Worm (Caenorhabditis elegans): ENCODE results near the gene dyf-3.

The dyf-3 gene

DNA sequence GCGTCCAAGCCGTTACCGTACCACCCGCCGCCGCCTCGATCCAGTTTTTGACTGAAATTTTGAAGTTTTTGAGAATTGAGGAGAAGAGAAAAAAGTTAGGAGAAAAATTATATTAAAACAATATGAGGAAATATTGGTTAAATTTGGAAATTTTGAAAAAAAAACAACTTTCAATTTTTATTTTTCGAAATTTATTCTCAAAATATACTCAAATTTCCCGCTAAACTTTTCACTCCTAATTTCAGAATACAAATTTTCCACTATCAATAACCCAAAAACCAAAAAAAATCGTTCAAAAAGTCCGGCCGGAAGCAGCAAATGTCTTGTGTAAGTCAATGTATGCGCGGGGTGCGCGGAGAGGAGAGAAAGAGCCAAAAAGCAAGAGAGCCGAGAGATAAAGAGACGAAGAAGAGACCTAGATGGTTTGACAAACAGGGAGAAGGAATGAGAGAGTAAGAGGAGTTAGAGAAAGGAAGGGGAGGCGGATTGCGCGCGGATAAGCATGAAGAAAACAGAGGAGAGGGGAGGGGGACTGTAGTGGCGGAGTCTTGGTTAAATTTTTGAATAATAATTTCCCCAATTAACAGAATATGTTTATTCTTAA lies 49.0 kb downstream of the dyf-3 start, which contains the start of gene elks-1 (continued):
- TF ChIP-seq snpc-4 (tag; optimal IDR thresholded peaks at IDR 0.05) (no peak), ceh-39 (tag; optimal IDR thresholded peaks at IDR 0.05) (peak; percentile 5), lsy-2 (tag; optimal IDR thresholded peaks at IDR 0.05) (no peak), sem-2 (GFP tag; optimal IDR thresholded peaks at IDR 0.05) (no peak), nhr-2 (tag; optimal IDR thresholded peaks at IDR 0.05) (no peak), ceh-43 (GFP tag; optimal IDR thresholded peaks at IDR 0.05) (no peak)

DNA sequence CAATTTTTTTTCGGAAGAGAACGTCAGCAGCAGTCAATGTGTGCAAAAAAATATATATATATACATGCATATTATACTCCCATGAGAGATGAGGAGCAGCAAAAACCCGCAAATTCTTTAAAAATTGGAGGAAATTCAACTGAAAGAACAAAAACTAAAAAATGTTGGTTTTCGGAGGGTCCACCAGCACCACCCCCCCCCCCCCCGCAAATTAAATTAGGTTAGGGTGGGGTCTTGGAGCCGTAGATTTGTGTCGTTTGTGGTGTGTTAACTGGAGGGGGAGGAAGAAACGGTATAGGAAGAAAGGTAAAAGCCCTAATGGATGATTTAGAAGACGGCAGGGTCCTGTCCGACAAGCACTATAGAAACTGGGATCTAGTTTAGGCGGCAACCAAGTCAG lies 50.7 kb downstream of the dyf-3 start:
- TF ChIP-seq flh-1 (GFP tag; optimal IDR thresholded peaks at IDR 0.05) (no peak), tbx-8 (GFP tag; optimal IDR thresholded peaks at IDR 0.05) (no peak), nhr-28 (tag; optimal IDR thresholded peaks at IDR 0.05) (no peak), ztf-11 (tag; optimal IDR thresholded peaks at IDR 0.05) (no peak), lin-13 (tag; optimal IDR thresholded peaks at IDR 0.05) (no peak), ceh-83 (GFP tag; optimal IDR thresholded peaks at IDR 0.05) (no peak), cnd-1 (tag; optimal IDR thresholded peaks at IDR 0.05) (no peak)

Data from whole organism, mixed stage, embryonic.